Fruit fly (Drosophila melanogaster): ENCODE data around the gene HIP-R.

HIP-R gene

DNA sequence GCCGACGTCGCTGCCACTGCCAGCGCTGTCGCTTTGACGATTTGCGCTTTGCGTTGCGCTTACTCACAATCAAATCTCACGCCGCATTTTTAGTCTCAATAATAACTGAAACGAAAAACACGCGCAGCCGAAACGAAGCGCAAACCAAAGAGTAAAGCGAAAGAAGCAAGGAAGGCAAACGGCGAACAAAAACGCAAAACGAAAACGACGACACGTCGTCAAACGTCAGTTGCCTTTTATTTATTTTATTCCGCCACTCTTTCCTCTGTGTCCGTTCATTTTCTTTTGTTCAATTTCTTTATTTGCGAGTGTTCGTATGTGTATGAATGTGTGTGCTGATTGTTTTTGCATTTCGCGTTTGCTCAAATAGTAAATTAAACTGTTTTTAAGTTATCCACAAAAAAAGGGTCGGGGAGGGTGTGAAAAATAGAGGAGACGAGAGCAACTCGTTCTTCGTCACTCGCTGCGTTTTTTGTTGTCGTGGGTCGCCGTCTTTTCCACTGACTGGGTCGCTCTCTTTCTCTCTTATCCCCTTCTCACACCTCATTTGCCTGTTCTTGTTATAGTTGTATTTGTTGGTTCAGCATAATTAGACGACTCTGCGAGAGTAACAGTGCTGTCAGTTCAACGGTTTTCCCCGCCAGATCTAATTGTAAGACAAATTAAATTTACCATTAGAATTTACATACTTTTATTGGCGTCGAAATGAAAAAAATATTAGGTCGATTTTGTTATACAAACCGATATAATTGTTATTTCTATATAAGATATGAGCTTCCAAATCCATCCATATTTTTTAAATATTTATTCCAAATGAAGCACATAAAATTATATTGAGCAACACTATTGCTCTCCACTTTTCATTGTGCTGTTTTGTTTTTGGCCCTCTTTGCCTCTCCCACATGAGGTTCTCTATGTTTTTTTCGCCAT is 16.7 kb upstream of the HIP-R start:
- no peak for TF ChIP-seq psq (optimal IDR thresholded peaks at IDR 0.05)
- TF ChIP-seq Dll (optimal IDR thresholded peaks at IDR 0.05): no peak
- no peak for TF ChIP-seq EcR (GFP tag; optimal IDR thresholded peaks at IDR 0.05)
- no peak for TF ChIP-seq CG8478 (optimal IDR thresholded peaks at IDR 0.05)
- no peak for TF ChIP-seq usp (GFP tag; optimal IDR thresholded peaks at IDR 0.05)
- no peak for TF ChIP-seq pan (optimal IDR thresholded peaks at IDR 0.05)

DNA sequence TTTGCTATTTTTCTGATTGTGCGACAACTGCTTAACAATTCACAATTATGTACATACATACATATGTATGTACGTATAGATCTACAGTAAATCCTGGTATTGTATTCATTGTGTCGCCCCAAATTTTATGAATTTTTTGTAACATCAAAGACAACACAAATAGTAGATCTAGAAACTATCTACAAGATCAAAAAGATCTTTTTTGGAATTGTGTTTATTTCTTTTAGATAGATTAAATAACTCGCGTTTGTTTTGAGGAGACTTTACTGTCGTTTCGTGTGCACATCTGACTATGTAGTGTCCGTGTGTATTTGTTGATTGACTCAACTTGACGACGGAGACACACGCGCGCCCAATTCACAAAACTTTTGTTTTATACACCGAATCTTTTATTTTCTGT is 15.5 kb upstream of the HIP-R start:
- TF ChIP-seq CG8478 (optimal IDR thresholded peaks at IDR 0.05): no peak
- TF ChIP-seq EcR (GFP tag; optimal IDR thresholded peaks at IDR 0.05): no peak
- no peak for TF ChIP-seq pan (optimal IDR thresholded peaks at IDR 0.05)
- no peak for TF ChIP-seq Dll (optimal IDR thresholded peaks at IDR 0.05)
- TF ChIP-seq usp (GFP tag; optimal IDR thresholded peaks at IDR 0.05): no peak
- TF ChIP-seq psq (optimal IDR thresholded peaks at IDR 0.05): no peak

DNA sequence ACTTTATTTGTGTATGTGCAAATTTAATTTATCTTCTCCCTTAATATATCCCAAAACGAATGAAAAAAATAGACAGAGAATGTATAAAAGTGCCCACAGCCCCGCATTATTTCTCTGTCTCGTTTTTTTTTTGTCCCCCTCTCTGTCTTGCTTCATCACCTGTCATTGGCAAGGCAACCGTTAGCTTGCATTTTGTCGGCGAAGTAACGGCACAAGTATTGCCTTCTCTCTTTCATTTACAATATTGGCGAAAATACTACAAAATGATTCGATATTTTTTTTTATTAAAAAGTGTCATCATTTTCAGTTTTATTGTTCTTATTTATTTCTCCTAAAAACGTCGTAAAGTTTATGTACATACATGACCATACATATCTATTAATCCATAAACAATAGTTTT is 14.6 kb upstream of the HIP-R start:
- no peak for TF ChIP-seq CG8478 (optimal IDR thresholded peaks at IDR 0.05)
- TF ChIP-seq EcR (GFP tag; optimal IDR thresholded peaks at IDR 0.05): no peak
- TF ChIP-seq psq (optimal IDR thresholded peaks at IDR 0.05): no peak
- no peak for TF ChIP-seq usp (GFP tag; optimal IDR thresholded peaks at IDR 0.05)
- no peak for TF ChIP-seq Dll (optimal IDR thresholded peaks at IDR 0.05)
- no peak for TF ChIP-seq pan (optimal IDR thresholded peaks at IDR 0.05)

DNA sequence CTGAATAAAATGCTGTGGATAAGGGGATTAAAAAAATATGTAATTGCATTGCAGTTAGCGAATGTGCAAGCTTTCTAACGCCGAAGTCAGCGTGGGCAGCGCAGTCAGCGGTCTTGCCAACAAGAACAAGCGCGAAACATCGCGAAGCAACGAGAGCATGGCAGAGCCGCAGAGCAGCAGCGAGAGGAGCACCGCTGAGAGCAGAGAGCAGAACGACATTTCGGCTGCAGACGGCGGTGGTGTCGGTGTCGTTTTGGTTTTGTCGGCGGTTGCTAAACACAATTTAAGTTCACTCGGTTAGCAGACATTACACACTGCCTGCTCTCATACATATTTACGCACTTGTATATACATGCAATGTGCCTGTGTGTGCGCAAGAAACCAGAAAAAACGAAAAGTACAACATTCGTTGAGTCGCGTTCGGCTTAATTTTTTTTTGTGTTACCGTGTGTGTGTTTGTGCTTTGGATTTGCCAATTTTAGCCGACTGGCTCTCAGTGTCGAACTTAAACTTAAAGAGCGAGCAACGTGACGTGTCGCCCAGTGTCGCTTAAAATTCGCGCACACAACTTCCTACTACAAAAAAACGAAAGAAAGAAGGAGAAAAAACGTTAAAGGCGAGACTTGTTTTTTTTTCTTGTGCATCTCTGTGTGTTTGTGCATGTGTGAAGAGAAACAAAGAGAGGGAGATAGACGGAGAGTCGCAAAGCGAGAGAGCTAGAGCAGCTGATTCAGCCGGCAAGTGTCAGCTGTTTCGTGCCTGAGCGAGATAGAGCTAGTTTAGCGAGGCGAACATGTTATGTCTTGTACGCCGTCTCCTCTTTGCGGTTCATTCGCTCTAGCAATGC is 13.7 kb upstream of the HIP-R start:
- TF ChIP-seq psq (optimal IDR thresholded peaks at IDR 0.05) (no peak), Dll (optimal IDR thresholded peaks at IDR 0.05) (no peak), pan (optimal IDR thresholded peaks at IDR 0.05) (no peak), CG8478 (optimal IDR thresholded peaks at IDR 0.05) (no peak), EcR (GFP tag; optimal IDR thresholded peaks at IDR 0.05) (no peak), usp (GFP tag; optimal IDR thresholded peaks at IDR 0.05) (no peak)

DNA sequence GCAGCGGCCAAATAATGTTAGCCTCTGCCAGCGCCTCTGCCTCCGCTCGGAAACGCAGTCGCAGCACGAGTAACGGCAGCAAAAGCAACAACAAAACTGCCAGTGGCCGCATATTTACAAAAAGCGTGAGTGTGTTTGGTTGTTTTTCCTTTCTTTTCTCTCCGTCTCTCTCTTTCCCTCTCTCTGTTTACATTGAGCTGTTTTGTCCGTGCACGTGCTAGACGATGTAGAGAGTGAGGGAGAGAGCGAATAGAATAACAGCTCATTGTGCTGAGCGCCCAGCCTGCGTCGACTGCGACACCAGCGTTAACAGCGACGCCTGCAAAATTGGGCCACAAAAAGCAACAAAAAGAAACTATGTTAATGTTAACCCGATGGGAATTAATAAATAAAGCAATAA is 12.5 kb upstream of the HIP-R start:
- TF ChIP-seq EcR (GFP tag; optimal IDR thresholded peaks at IDR 0.05) (no peak), Dll (optimal IDR thresholded peaks at IDR 0.05) (peak; percentile 48), CG8478 (optimal IDR thresholded peaks at IDR 0.05) (no peak), usp (GFP tag; optimal IDR thresholded peaks at IDR 0.05) (no peak), pan (optimal IDR thresholded peaks at IDR 0.05) (no peak), psq (optimal IDR thresholded peaks at IDR 0.05) (no peak)

DNA sequence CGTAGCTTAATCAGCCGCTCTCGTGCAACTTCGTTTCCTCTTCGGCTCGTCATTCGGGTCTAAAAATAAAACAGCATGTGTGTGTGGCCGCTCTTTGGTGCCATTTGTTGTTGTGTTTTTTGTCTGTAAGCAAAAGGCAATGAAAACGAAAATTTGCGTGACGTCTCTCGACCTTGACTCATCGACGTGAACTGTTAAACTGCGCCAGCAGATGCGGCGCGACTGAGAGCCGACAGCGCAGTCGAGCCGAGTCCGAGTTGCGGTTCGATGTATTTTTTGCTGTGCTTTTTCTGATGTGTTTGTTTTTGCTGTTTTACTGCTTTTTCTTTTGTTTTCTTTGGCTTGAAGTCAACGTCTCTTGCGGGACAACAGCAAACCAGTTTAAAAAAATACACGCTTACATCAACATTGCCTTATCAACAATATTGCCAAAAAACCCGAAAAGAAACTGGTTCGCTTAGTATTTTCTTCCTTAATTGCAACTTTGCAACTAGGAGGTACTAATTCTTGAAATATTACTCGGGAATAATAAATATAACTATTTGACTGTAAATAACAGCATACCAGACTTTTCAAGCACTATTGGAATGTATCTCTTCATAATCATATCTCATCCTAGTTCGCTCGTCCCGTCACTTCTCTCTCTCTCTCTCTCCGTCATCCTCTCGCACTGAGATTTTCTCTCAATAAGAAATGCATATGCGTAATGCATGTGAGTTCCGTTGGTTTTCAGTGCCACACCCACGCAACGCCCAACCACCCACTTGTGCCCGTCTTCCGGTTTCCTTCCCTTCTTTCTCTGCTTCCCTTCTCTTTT is 11.4 kb upstream of the HIP-R start:
- TF ChIP-seq usp (GFP tag; optimal IDR thresholded peaks at IDR 0.05) (no peak), EcR (GFP tag; optimal IDR thresholded peaks at IDR 0.05) (peak in 1 of 2 experiments; percentile 82), CG8478 (optimal IDR thresholded peaks at IDR 0.05) (no peak), Dll (optimal IDR thresholded peaks at IDR 0.05) (peak; percentile 24)

DNA sequence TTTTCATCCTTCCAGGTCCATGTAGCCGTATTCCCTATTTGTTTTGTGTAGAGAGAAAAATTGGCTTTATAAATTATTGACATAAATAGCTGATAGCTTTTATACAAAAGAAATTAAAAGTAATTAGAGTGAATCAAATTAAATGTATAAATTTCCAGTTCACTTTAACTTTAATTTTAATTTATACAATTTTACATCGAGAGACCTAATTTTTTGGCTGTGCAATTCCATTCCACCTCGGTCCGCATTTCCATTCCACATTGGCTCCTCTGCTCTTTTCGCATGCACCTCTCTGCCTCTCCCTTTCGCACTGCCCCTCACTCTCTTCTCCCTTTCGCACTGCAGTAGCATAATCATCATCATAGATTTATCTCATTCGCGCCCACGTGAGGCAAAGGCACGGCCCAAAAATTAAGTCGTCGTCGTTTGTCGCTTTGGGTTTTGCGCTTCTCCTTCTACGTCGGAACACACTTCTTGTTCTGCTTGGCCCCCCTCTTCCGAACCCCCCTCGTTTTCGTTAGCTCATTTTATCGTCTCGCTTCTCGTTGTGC is 10.7 kb upstream of the HIP-R start:
- TF ChIP-seq pan (optimal IDR thresholded peaks at IDR 0.05) (no peak), EcR (GFP tag; optimal IDR thresholded peaks at IDR 0.05) (no peak), Dll (optimal IDR thresholded peaks at IDR 0.05) (no peak), psq (optimal IDR thresholded peaks at IDR 0.05) (no peak), usp (GFP tag; optimal IDR thresholded peaks at IDR 0.05) (no peak), CG8478 (optimal IDR thresholded peaks at IDR 0.05) (no peak)

DNA sequence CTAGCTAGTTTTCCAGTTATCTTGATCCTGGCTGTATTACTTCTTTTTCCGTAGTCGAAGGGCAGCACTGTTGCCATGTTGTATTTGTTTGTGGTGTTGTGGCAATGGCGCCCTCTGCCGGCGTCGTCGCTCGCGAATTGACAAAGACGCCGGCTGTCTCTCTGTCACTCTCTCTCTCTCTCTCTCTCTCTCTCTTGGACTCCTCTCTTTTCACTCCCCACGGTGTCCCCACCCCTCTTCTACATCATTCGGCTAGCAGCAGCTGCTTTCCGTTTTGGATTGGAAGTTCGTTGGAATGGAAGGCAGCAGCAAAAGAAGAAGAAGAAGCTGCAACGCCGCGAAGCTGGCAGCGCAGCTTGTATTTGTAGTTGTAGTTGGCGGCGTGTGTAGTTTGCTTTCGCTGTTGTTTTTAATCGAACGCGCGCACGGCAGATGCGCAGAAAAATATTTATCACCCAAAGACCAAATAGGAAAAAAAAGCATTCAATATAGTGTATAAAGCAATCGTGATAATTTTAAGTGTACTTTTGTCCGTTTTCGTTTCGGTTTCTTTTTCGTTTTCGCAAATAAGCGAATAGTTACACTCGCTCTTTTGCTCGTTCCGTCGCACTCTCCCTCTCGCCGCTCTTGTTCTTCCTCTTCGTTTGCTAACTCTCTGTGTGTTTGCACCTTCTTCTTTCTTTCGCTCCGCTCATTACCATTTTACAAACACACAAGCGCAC is 9.9 kb upstream of the HIP-R start:
- no peak for TF ChIP-seq CG8478 (optimal IDR thresholded peaks at IDR 0.05)
- no peak for TF ChIP-seq EcR (GFP tag; optimal IDR thresholded peaks at IDR 0.05)
- no peak for TF ChIP-seq usp (GFP tag; optimal IDR thresholded peaks at IDR 0.05)
- TF ChIP-seq Dll (optimal IDR thresholded peaks at IDR 0.05): peak; percentile 74
- no peak for TF ChIP-seq psq (optimal IDR thresholded peaks at IDR 0.05)

DNA sequence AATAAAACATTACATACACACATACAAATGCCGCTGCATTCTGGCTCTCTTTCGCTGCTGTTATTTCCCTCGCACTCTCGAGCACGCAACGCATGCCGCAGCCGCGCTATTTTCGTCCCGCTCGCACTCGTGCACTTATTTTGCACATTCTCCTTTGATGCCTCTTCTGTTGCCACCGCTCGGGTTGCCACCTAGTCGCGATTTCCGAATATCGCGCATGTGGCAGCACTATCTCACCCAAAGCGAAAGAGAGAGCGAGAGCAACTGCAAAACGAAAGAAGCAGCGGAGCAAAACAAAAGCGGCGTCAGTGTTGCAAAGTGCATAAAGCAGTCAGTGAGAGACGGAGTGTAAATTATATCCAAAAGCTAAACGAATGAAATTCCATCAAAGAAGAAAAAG is 8.9 kb upstream of the HIP-R start:
- TF ChIP-seq EcR (GFP tag; optimal IDR thresholded peaks at IDR 0.05) (no peak), psq (optimal IDR thresholded peaks at IDR 0.05) (peak; percentile 58), pan (optimal IDR thresholded peaks at IDR 0.05) (no peak), usp (GFP tag; optimal IDR thresholded peaks at IDR 0.05) (no peak), Dll (optimal IDR thresholded peaks at IDR 0.05) (no peak), CG8478 (optimal IDR thresholded peaks at IDR 0.05) (peak; percentile 64)

DNA sequence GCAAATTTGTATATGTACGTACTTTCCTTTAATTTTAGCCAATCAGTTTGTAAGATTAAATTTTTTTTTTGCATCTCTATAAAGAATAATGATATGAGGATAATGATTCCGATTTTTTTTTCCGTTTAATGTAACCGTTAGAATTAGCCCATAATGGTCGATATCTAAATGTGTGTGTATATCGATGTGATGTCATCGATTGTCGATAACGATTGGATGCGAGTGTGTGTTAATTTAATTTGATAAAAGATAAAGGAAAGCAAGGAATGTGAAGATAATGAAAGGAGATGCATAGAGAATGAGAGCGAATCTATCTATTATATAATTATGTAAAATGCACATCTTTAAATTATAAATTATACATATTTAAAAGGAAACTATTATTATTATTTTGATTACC is 1.3 kb upstream of the HIP-R start:
- TF ChIP-seq usp (GFP tag; optimal IDR thresholded peaks at IDR 0.05) (no peak), psq (optimal IDR thresholded peaks at IDR 0.05) (no peak), pan (optimal IDR thresholded peaks at IDR 0.05) (no peak), Dll (optimal IDR thresholded peaks at IDR 0.05) (no peak), CG8478 (optimal IDR thresholded peaks at IDR 0.05) (no peak), EcR (GFP tag; optimal IDR thresholded peaks at IDR 0.05) (no peak)
